Fruit fly (Drosophila melanogaster): ENCODE results near the gene to.

The to gene

DNA sequence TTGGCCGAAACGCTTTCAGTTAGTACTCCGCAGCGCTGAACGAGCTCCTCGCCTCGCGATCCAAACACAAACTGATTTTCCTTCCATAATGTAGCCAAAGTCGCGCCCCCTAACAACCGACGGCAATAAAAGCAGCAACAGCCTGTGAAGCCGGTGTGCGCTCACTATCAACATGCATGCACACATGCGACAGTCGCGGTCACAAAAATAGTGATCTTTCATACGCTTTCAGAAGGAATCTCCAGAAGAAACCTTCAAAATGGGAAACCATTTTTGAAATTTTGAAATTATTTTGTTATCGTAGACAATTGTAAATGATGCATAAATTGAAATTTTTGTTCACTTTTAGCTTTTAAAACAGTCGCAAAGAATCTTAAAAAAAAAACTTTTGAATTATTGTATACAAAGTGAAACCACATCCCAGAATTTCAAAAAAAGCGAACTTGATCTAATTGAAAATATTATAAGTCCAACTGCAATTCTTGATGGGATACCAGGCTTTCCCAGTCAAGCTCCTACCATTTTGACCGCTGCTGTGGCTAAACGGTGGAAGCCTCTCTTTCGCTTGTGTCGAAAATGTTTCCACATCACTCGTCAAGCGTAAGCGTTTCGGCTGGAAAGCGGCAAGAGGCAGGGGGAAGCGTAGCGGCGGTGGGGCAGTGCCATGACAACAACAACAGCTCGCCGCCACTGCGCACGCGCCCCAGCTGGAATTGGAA, 7.5 kb upstream of the to start, which contains the start of gene Cad96Cb (continued):
- TF ChIP-seq Gug (GFP tag; IDR thresholded peaks at IDR 0.05) (peak; percentile 36; the same call in 2 of the 4 replicates), NfI (GFP tag; optimal IDR thresholded peaks at IDR 0.05) (peak; percentile 70), CG1602 (GFP tag; optimal IDR thresholded peaks at IDR 0.05) (peak; percentile 73), CG34422 (GFP tag; IDR thresholded peaks at IDR 0.05) (peak; percentile 41; the same call in 2 of the 3 replicates), BEAF-32 (GFP tag; optimal IDR thresholded peaks at IDR 0.05) (no peak), Sry-δ (GFP tag; optimal IDR thresholded peaks at IDR 0.05) (peak; percentile 21), crc (GFP tag; optimal IDR thresholded peaks at IDR 0.05) (peak; percentile 59), CG16815 (GFP tag; optimal IDR thresholded peaks at IDR 0.05) (peak; percentile 79), Mes4 (GFP tag; optimal IDR thresholded peaks at IDR 0.05) (peak; percentile 85), CG14965 (GFP tag; optimal IDR thresholded peaks at IDR 0.05; ENCODE audit: borderline replicate concordance) (peak; percentile 40), CG4730 (GFP tag; IDR thresholded peaks at IDR 0.05) (no peak), CG12104 (GFP tag; optimal IDR thresholded peaks at IDR 0.05) (peak; percentile 86), ewg (GFP tag; optimal IDR thresholded peaks at IDR 0.05) (peak; percentile 75), dati (GFP tag; IDR thresholded peaks at IDR 0.05) (no peak), Dek (tag; optimal IDR thresholded peaks at IDR 0.05) (peak; percentile 46), Hmx (GFP tag; optimal IDR thresholded peaks at IDR 0.05) (peak; percentile 34), Kr (GFP tag; optimal IDR thresholded peaks at IDR 0.05) (peak; percentile 9), NK7.1 (GFP tag; optimal IDR thresholded peaks at IDR 0.05) (peak; percentile 68), Bgb (GFP tag; IDR thresholded peaks at IDR 0.05; ENCODE audit: partially characterized antibody) (no peak), CG13123 (GFP tag; optimal IDR thresholded peaks at IDR 0.05) (peak; percentile 7), tna (GFP tag; IDR thresholded peaks at IDR 0.05; ENCODE audit: partially characterized antibody) (0 out of 2 replicates have a peak, but pooled peaks have one; percentile 32), ato (GFP tag; IDR thresholded peaks at IDR 0.05; ENCODE audit: partially characterized antibody) (no peak), CG11504 (tag; optimal IDR thresholded peaks at IDR 0.05) (peak; percentile 92), CG6689 (GFP tag; IDR thresholded peaks at IDR 0.05) (peak; percentile 81), run (tag; optimal IDR thresholded peaks at IDR 0.05) (peak; percentile 72), Doc2 (GFP tag; IDR thresholded peaks at IDR 0.05) (no peak), CG7372 (GFP tag; IDR thresholded peaks at IDR 0.05) (peak; percentile 57; the same call in 1 of the 2 replicates), H15 (GFP tag; IDR thresholded peaks at IDR 0.05) (peak; percentile 64; the same call in 1 of the 3 replicates), Rx (GFP tag; IDR thresholded peaks at IDR 0.05) (no peak), ci (GFP tag; IDR thresholded peaks at IDR 0.05) (peak; percentile 63; the same call in 2 of the 3 replicates), CG17361 (GFP tag; IDR thresholded peaks at IDR 0.05) (peak; percentile 97), phol (tag; optimal IDR thresholded peaks at IDR 0.05) (peak; percentile 93), CG34376 (GFP tag; optimal IDR thresholded peaks at IDR 0.05) (peak; percentile 1), Six4 (GFP tag; optimal IDR thresholded peaks at IDR 0.05) (peak; percentile 78), CG11456 (GFP tag; IDR thresholded peaks at IDR 0.05) (no peak), CG9215 (GFP tag; IDR thresholded peaks at IDR 0.05) (peak; percentile 40; the same call in 1 of the 2 replicates), CG15601 (tag; optimal IDR thresholded peaks at IDR 0.05) (peak; percentile 88), GATAe (GFP tag; conservative IDR thresholded peaks at IDR 0.05) (no peak), CG13296 (GFP tag; optimal IDR thresholded peaks at IDR 0.05) (peak; percentile 67), twi (tag; optimal IDR thresholded peaks at IDR 0.05) (peak; percentile 78), CG15479 (GFP tag; optimal IDR thresholded peaks at IDR 0.05) (no peak), Poxn (GFP tag; IDR thresholded peaks at IDR 0.05) (no peak), pum (GFP tag; optimal IDR thresholded peaks at IDR 0.05) (peak; percentile 79), CTCF (GFP tag; optimal IDR thresholded peaks at IDR 0.05) (peak; percentile 19), Usf (GFP tag; optimal IDR thresholded peaks at IDR 0.05) (peak; percentile 56), lmd (GFP tag; IDR thresholded peaks at IDR 0.05) (peak; percentile 61; the same call in 1 of the 2 replicates), dysf (GFP tag; IDR thresholded peaks at IDR 0.05) (peak; percentile 73), ac (GFP tag; optimal IDR thresholded peaks at IDR 0.05) (peak; percentile 43), Side (GFP tag; optimal IDR thresholded peaks at IDR 0.05) (peak; percentile 71), Oli (tag; optimal IDR thresholded peaks at IDR 0.05) (peak; percentile 90)

Data from whole organism, embryonic.